Worm (Caenorhabditis elegans): ENCODE data around the gene nhr-195.

DNA sequence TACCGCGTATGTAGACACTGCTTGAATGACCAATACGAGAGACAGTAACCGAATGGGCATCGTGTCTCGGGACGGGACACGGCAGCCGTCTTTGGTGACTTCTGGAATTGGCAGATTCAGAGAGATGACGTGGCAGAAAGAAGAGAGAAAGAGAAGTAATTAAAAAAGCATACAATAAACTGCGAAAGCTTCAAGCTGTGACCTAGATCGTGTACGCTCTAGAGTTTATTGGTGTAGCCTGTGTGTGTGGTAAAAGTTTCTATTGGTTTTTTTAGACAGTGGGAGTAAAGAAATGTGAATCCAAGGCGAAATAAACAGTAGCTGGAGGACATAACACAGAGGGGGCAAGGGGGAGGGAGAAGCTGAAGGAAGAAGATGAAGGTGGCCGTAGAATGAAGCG lies 28.2 kb downstream of the nhr-195 start, which contains the start of gene T19A5.3:
- TF ChIP-seq nhr-11 (tag; optimal IDR thresholded peaks at IDR 0.05) (no peak), alr-1 (tag; optimal IDR thresholded peaks at IDR 0.05) (no peak), egl-27 (tag; optimal IDR thresholded peaks at IDR 0.05) (no peak), C34F6.9 (tag; optimal IDR thresholded peaks at IDR 0.05) (no peak), ceh-82 (tag; optimal IDR thresholded peaks at IDR 0.05) (no peak), ztf-11 (tag; optimal IDR thresholded peaks at IDR 0.05) (no peak), mbf-1 (tag; optimal IDR thresholded peaks at IDR 0.05) (no peak), nhr-237 (tag; optimal IDR thresholded peaks at IDR 0.05) (no peak), nhr-12 (tag; optimal IDR thresholded peaks at IDR 0.05) (no peak), ztf-4 (tag; optimal IDR thresholded peaks at IDR 0.05) (no peak)

Measured in whole organism, L2 larva.